Fruit fly (Drosophila melanogaster) whole organism, embryonic: Measurements from ENCODE around the gene CG43251.

ENCODE experiments used
- Ada2b ChIP-seq: fragments of 200-800 bp; sonication (Bioruptor generic); IDR thresholded peaks from 2 replicates; pipeline ENCODE4 v1.3.6; 2022; ENCODE audit warnings: missing biosample characterization, missing genetic modification characterization
- Bdp1 ChIP-seq: fragments of 200-800 bp; sonication (Bioruptor generic); optimal IDR thresholded peaks from 3 replicates; lab custom pipeline; 2016; ENCODE audit warnings: missing biosample characterization, missing genetic modification characterization
- Bgb ChIP-seq: fragments of 200-800 bp; sonication (Bioruptor generic); IDR thresholded peaks from 2 replicates; pipeline ENCODE4 v1.3.6; 2022; ENCODE audit warnings: missing biosample characterization, missing genetic modification characterization; ENCODE audit not compliant: partially characterized antibody
- CG10431 ChIP-seq: fragments of 200-800 bp; sonication (Bioruptor generic); optimal IDR thresholded peaks from 3 replicates; lab custom pipeline; 2018; ENCODE audit warnings: missing biosample characterization, mild to moderate bottlenecking, missing genetic modification characterization
- CG10565 ChIP-seq: fragments of 200-800 bp; sonication (Bioruptor generic); optimal IDR thresholded peaks from 3 replicates; lab custom pipeline; 2016; ENCODE audit warnings: missing biosample characterization, mild to moderate bottlenecking, missing genetic modification characterization
- CG11247 ChIP-seq: fragments of 200-800 bp; sonication (Bioruptor generic); IDR thresholded peaks from 2 replicates; pipeline ENCODE4 v1.3.6; 2022; ENCODE audit warnings: missing biosample characterization, missing genetic modification characterization
- CG11398 ChIP-seq: fragments of 200-800 bp; sonication (Bioruptor generic); optimal IDR thresholded peaks from 2 replicates; lab custom pipeline; 2016; ENCODE audit warnings: missing biosample characterization, missing genetic modification characterization
- CG12236 ChIP-seq: fragments of 200-800 bp; sonication (Bioruptor generic); optimal IDR thresholded peaks from 2 replicates; lab custom pipeline; 2016; ENCODE audit warnings: missing biosample characterization, missing genetic modification characterization
- CG15514 ChIP-seq: fragments of 200-800 bp; sonication (Bioruptor generic); optimal IDR thresholded peaks from 3 replicates; lab custom pipeline; 2017; ENCODE audit warnings: missing biosample characterization, missing genetic modification characterization, mild to moderate bottlenecking, moderate library complexity, missing genetic modification reagents
- CG1602 ChIP-seq: fragments of 200-800 bp; sonication (Bioruptor generic); optimal IDR thresholded peaks from 3 replicates; lab custom pipeline; 2016; ENCODE audit warnings: missing biosample characterization, missing genetic modification characterization
- CG1603 ChIP-seq: fragments of 200-800 bp; sonication (Bioruptor generic); optimal IDR thresholded peaks from 2 replicates; lab custom pipeline; 2019; ENCODE audit warnings: missing biosample characterization, mild to moderate bottlenecking, missing genetic modification characterization, moderate library complexity
- CG16779 ChIP-seq: fragments of 200-800 bp; sonication (Bioruptor generic); IDR thresholded peaks from 2 replicates; pipeline ENCODE4 v1.3.6; 2022; ENCODE audit warnings: missing biosample characterization, missing genetic modification characterization
- CG17385 ChIP-seq: fragments of 200-800 bp; sonication (Bioruptor generic); optimal IDR thresholded peaks from 3 replicates; lab custom pipeline; 2018; ENCODE audit warnings: missing biosample characterization, mild to moderate bottlenecking, missing genetic modification characterization
- CG17829 ChIP-seq: fragments of 200-800 bp; optimal IDR thresholded peaks from 2 replicates; lab custom pipeline; 2019; ENCODE audit warnings: missing biosample characterization, mild to moderate bottlenecking, missing genetic modification characterization, moderate library complexity
- CG18599 ChIP-seq: fragments of 200-800 bp; sonication (Bioruptor generic); optimal IDR thresholded peaks from 3 replicates; lab custom pipeline; 2017; ENCODE audit warnings: missing biosample characterization, missing genetic modification characterization, mild to moderate bottlenecking, moderate library complexity, missing genetic modification reagents
- CG2875 ChIP-seq: fragments of 200-800 bp; sonication (Bioruptor generic); optimal IDR thresholded peaks from 2 replicates; lab custom pipeline; 2017; ENCODE audit warnings: missing biosample characterization, mild to moderate bottlenecking, missing genetic modification characterization, missing genetic modification reagents
- CG32767 ChIP-seq: fragments of 200-800 bp; sonication (Bioruptor generic); IDR thresholded peaks from 2 replicates; pipeline ENCODE4 v1.3.6; 2022; ENCODE audit warnings: missing biosample characterization, missing genetic modification characterization
- CG32772 ChIP-seq: fragments of 200-800 bp; sonication (Bioruptor generic); IDR thresholded peaks from 2 replicates; pipeline ENCODE4 v1.3.6; 2022; ENCODE audit warnings: missing biosample characterization, missing genetic modification characterization
- CG4404 ChIP-seq: fragments of 200-800 bp; sonication (Bioruptor generic); IDR thresholded peaks from 2 replicates; pipeline ENCODE4 v1.3.6; 2022; ENCODE audit warnings: missing biosample characterization, missing genetic modification characterization
- CG6254 ChIP-seq: fragments of 200-800 bp; sonication (Bioruptor generic); optimal IDR thresholded peaks from 3 replicates; lab custom pipeline; 2017; ENCODE audit warnings: mild to moderate bottlenecking, missing biosample characterization, missing genetic modification reagents, missing genetic modification characterization
- CG6272 ChIP-seq: fragments of 200-800 bp; sonication (Bioruptor generic); IDR thresholded peaks from 2 replicates; pipeline ENCODE4 v1.3.6; 2022; ENCODE audit warnings: missing biosample characterization, missing genetic modification characterization
- CG7928 ChIP-seq: fragments of 200-800 bp; sonication (Bioruptor generic); optimal IDR thresholded peaks from 2 replicates; lab custom pipeline; 2017; ENCODE audit warnings: missing biosample characterization, mild to moderate bottlenecking, missing genetic modification characterization
- CG7963 ChIP-seq: fragments of 200-800 bp; sonication (Bioruptor generic); IDR thresholded peaks from 3 replicates; pipeline ENCODE4 v1.3.6; 2022; ENCODE audit warnings: missing biosample characterization, missing genetic modification characterization; ENCODE audit not compliant: partially characterized antibody
- CG9727 ChIP-seq: fragments of 200-800 bp; sonication (Bioruptor generic); optimal IDR thresholded peaks from 3 replicates; lab custom pipeline; 2017; ENCODE audit warnings: missing biosample characterization, mild to moderate bottlenecking, missing genetic modification characterization
- CG9797 ChIP-seq: fragments of 200-800 bp; sonication (Bioruptor generic); optimal IDR thresholded peaks from 3 replicates; lab custom pipeline; 2018; ENCODE audit warnings: missing biosample characterization, mild to moderate bottlenecking, missing genetic modification characterization
- CG9932 ChIP-seq: fragments of 200-800 bp; sonication (Bioruptor generic); IDR thresholded peaks from 2 replicates; pipeline ENCODE4 v1.3.6; 2022; ENCODE audit warnings: missing biosample characterization, missing genetic modification characterization
- Dp ChIP-seq: fragments of 200-800 bp; sonication (Bioruptor generic); optimal IDR thresholded peaks from 2 replicates; lab custom pipeline; 2018; ENCODE audit warnings: missing biosample characterization, mild to moderate bottlenecking, missing genetic modification characterization, moderate library complexity
- Drgx ChIP-seq: fragments of 200-800 bp; sonication (Bioruptor generic); IDR thresholded peaks from 2 replicates; pipeline ENCODE4 v1.3.6; 2022; ENCODE audit warnings: missing biosample characterization, missing genetic modification characterization
- Ets65A ChIP-seq: fragments of 200-800 bp; sonication (Bioruptor generic); peaks from one replicate; lab custom pipeline; 2016; ENCODE audit warnings: missing biosample characterization, missing genetic modification characterization
- H15 ChIP-seq: fragments of 200-800 bp; sonication (Bioruptor generic); IDR thresholded peaks from 3 replicates; pipeline ENCODE4 v1.3.6; 2022; ENCODE audit warnings: missing biosample characterization, missing genetic modification characterization
- HLH54F ChIP-seq: fragments of 200-800 bp; sonication (Bioruptor generic); optimal IDR thresholded peaks from 3 replicates; lab custom pipeline; 2016; ENCODE audit warnings: missing biosample characterization, missing genetic modification characterization
- Hmx ChIP-seq: fragments of 200-800 bp; sonication (Bioruptor generic); optimal IDR thresholded peaks from 2 replicates; lab custom pipeline; 2016; ENCODE audit warnings: missing biosample characterization, missing genetic modification characterization
- MBD-R2 ChIP-seq: fragments of 200-800 bp; sonication (Bioruptor generic); IDR thresholded peaks from 2 replicates; pipeline ENCODE4 v1.3.6; 2022; ENCODE audit warnings: missing biosample characterization, missing genetic modification characterization
- MESR4 ChIP-seq: fragments of 200-800 bp; sonication (Bioruptor generic); optimal IDR thresholded peaks from 2 replicates; lab custom pipeline; 2018; ENCODE audit warnings: missing biosample characterization, mild to moderate bottlenecking, missing genetic modification characterization, moderate library complexity
- Oaz ChIP-seq: fragments of 200-800 bp; sonication (Bioruptor generic); IDR thresholded peaks from 2 replicates; pipeline ENCODE4 v1.3.6; 2022; ENCODE audit warnings: missing biosample characterization, missing genetic modification characterization
- Spps ChIP-seq: fragments of 200-800 bp; sonication (Bioruptor generic); optimal IDR thresholded peaks from 2 replicates; lab custom pipeline; 2018; ENCODE audit warnings: missing biosample characterization, mild to moderate bottlenecking, missing genetic modification characterization
- Trl ChIP-seq, 3 experiments: fragments of >200 bp in 2 of 3; fragments of 200-800 bp in 1 of 3; sonication (Bioruptor generic) in 1 of 3; optimal IDR thresholded peaks; 2 replicates in 1 of 3; 3 replicates in 2 of 3; lab custom pipeline; 2016 to 2017; ENCODE audit warnings: missing biosample characterization in 1 of 3, missing genetic modification characterization in 1 of 3
- ac ChIP-seq: fragments of 200-800 bp; sonication (Bioruptor generic); optimal IDR thresholded peaks from 3 replicates; lab custom pipeline; 2017; ENCODE audit warnings: missing biosample characterization, mild to moderate bottlenecking, missing genetic modification characterization
- ato ChIP-seq: fragments of 200-800 bp; sonication (Bioruptor generic); IDR thresholded peaks from 2 replicates; pipeline ENCODE4 v1.3.6; 2022; ENCODE audit warnings: missing biosample characterization, missing genetic modification characterization; ENCODE audit not compliant: partially characterized antibody
- fd102C ChIP-seq: fragments of 200-800 bp; sonication (Bioruptor generic); optimal IDR thresholded peaks from 2 replicates; lab custom pipeline; 2018; ENCODE audit warnings: missing biosample characterization, mild to moderate bottlenecking, missing genetic modification characterization, moderate library complexity
- pnt ChIP-seq: fragments of 200-800 bp; sonication (Bioruptor generic); optimal IDR thresholded peaks from 3 replicates; lab custom pipeline; 2016; ENCODE audit warnings: missing biosample characterization, missing genetic modification characterization
- sc ChIP-seq, 3 experiments: fragments of >200 bp in 2 of 3; fragments of 200-800 bp in 1 of 3; sonication (Bioruptor generic) in 1 of 3; optimal IDR thresholded peaks; 2 replicates in 2 of 3; 3 replicates in 1 of 3; lab custom pipeline; 2017; ENCODE audit warnings: mild to moderate bottlenecking in 1 of 3, missing biosample characterization in 1 of 3, missing genetic modification characterization in 1 of 3, missing genetic modification reagents in 1 of 3
- schlank ChIP-seq: fragments of 200-800 bp; sonication (Bioruptor generic); optimal IDR thresholded peaks from 2 replicates; lab custom pipeline; 2018; ENCODE audit warnings: missing biosample characterization, mild to moderate bottlenecking, missing genetic modification characterization
- sens-2 ChIP-seq: fragments of 200-800 bp; sonication (Bioruptor generic); IDR thresholded peaks from 2 replicates; pipeline ENCODE4 v1.3.6; 2022; ENCODE audit warnings: missing biosample characterization, missing genetic modification characterization
- slbo ChIP-seq: fragments of 200-800 bp; sonication (Bioruptor generic); IDR thresholded peaks from 2 replicates; pipeline ENCODE4 v1.3.6; 2022; ENCODE audit warnings: missing biosample characterization, missing genetic modification characterization
- ssp ChIP-seq: fragments of 200-800 bp; sonication (Bioruptor generic); IDR thresholded peaks from 2 replicates; pipeline ENCODE4 v1.3.6; 2022; ENCODE audit warnings: missing biosample characterization, missing genetic modification characterization
- stc ChIP-seq: fragments of 200-800 bp; sonication (Bioruptor generic); IDR thresholded peaks from 2 replicates; pipeline ENCODE4 v1.3.6; 2022; ENCODE audit warnings: missing biosample characterization, missing genetic modification characterization
- tna ChIP-seq: fragments of 200-800 bp; sonication (Bioruptor generic); IDR thresholded peaks from 2 replicates; pipeline ENCODE4 v1.3.6; 2022; ENCODE audit warnings: missing biosample characterization, missing genetic modification characterization; ENCODE audit not compliant: partially characterized antibody
- twi ChIP-seq: fragments of 200-800 bp; optimal IDR thresholded peaks from 2 replicates; lab custom pipeline; 2019; ENCODE audit warnings: missing biosample characterization, mild to moderate bottlenecking, missing genetic modification characterization, moderate library complexity
- vnd ChIP-seq: fragments of 200-800 bp; sonication (Bioruptor generic); IDR thresholded peaks from 3 replicates; pipeline ENCODE4 v1.3.6; 2022; ENCODE audit warnings: missing biosample characterization, missing genetic modification characterization; ENCODE audit not compliant: partially characterized antibody

Gene CG43251

dm6 chr3L:20798325-20798846, 39.7 kb downstream of the CG43251 start, which contains the start of the genes CG3698 and tzn (continued):
- TF ChIP-seq CG10431 (GFP tag; lab: Kevin White, UChicago) (peak; percentile 89), Ada2b (GFP tag; lab: Robert Waterston, UW) (peak; percentile 82), CG15514 (GFP tag; lab: Kevin White, UChicago) (peak; percentile 94), Hmx (GFP tag; lab: Kevin White, UChicago) (no peak), CG6254 (GFP tag; lab: Kevin White, UChicago) (no peak), H15 (GFP tag; lab: Robert Waterston, UW) (peak; percentile 94), CG17385 (GFP tag; lab: Kevin White, UChicago) (peak; percentile 89), CG12236 (peak; percentile 79), CG32767 (GFP tag; lab: Robert Waterston, UW) (peak; percentile 75), Bgb (GFP tag; lab: Robert Waterston, UW) (no peak), Oaz (GFP tag; lab: Robert Waterston, UW) (peak; percentile 94), Trl (optimal IDR thresholded peaks at IDR 0.05; lab: Kevin White, UChicago) (no peak), Trl (GFP tag; optimal IDR thresholded peaks at IDR 0.05; lab: Kevin White, UChicago) (peak; percentile 90), fd102C (peak; percentile 95), CG11398 (GFP tag; lab: Kevin White, UChicago) (peak; percentile 84), CG2875 (GFP tag; lab: Kevin White, UChicago) (peak; percentile 96), CG7928 (GFP tag; lab: Kevin White, UChicago) (peak; percentile 76), CG17829 (peak; percentile 89), slbo (GFP tag; lab: Robert Waterston, UW) (peak; percentile 96), Drgx (GFP tag; lab: Robert Waterston, UW) (peak; percentile 47; the same call in 1 of the 2 replicates), CG9797 (GFP tag; lab: Kevin White, UChicago) (peak; percentile 91), CG9727 (GFP tag; lab: Kevin White, UChicago) (peak; percentile 97), CG18599 (GFP tag; lab: Kevin White, UChicago) (peak; percentile 93), CG9932 (GFP tag; lab: Robert Waterston, UW) (peak; percentile 86; the same call in 1 of the 2 replicates), ato (GFP tag; lab: Robert Waterston, UW) (no peak), stc (peak; percentile 91), ssp (GFP tag; lab: Robert Waterston, UW) (peak; percentile 81), schlank (peak; percentile 92), CG1602 (peak; percentile 82), CG6272 (GFP tag; lab: Robert Waterston, UW) (peak; percentile 86), CG16779 (GFP tag; lab: Robert Waterston, UW) (peak; percentile 84), Ets65A (peak; percentile 100), CG32772 (GFP tag; lab: Robert Waterston, UW) (peak; percentile 92), Spps (tag; lab: Kevin White, UChicago) (peak; percentile 79), tna (GFP tag; lab: Robert Waterston, UW) (no peak)

- TF ChIP-seq CG4404, result no peak
- no peak for TF ChIP-seq pnt (GFP tag; lab: Kevin White, UChicago)
- TF ChIP-seq CG11247 (GFP tag; lab: Robert Waterston, UW), result no peak
- TF ChIP-seq Bdp1, result no peak
- TF ChIP-seq Dp (GFP tag; lab: Kevin White, UChicago), result peak; percentile 86
- no peak for TF ChIP-seq Drgx (GFP tag; lab: Robert Waterston, UW)
- TF ChIP-seq MBD-R2 (GFP tag; lab: Robert Waterston, UW), result peak; percentile 74
- TF ChIP-seq twi (tag; lab: Kevin White, UChicago), result no peak
- TF ChIP-seq sens-2 (GFP tag; lab: Robert Waterston, UW), result no peak
- no peak for TF ChIP-seq CG7963
- TF ChIP-seq sc (optimal IDR thresholded peaks at IDR 0.05; lab: Kevin White, UChicago), result no peak
- no peak for TF ChIP-seq sc (GFP tag; optimal IDR thresholded peaks at IDR 0.05; lab: Kevin White, UChicago)
- no peak for TF ChIP-seq ac (GFP tag; lab: Kevin White, UChicago)
- no peak for TF ChIP-seq CG10565 (GFP tag; lab: Kevin White, UChicago)
- peak; percentile 80 for TF ChIP-seq CG1603
- TF ChIP-seq vnd, result peak; percentile 35; the same call in 1 of the 3 replicates
- TF ChIP-seq MESR4 (GFP tag; lab: Kevin White, UChicago), result peak; percentile 41
- no peak for TF ChIP-seq HLH54F (GFP tag; lab: Kevin White, UChicago)
These were observed 41.5 kb downstream of the CG43251 start, which contains the start of gene Spc105R for dm6 chr3L:20800208-20800607. Gene Spc105R, plus strand, starts transcription at chr3L:20800410.
